Fruit fly (Drosophila melanogaster) whole organism, embryonic: Measurements from ENCODE around the gene msl-3.

Experiments used
- B-H2 ChIP-seq: fragments of 200-800 bp; sonication (Bioruptor generic); optimal IDR thresholded peaks from 2 replicates; lab custom pipeline; 2018; ENCODE audit warnings: missing biosample characterization, mild to moderate bottlenecking, missing genetic modification characterization
- CG11560 ChIP-seq: fragments of 200-800 bp; sonication (Bioruptor generic); IDR thresholded peaks from 3 replicates; pipeline ENCODE4 v1.3.6; 2022; ENCODE audit warnings: missing biosample characterization, missing genetic modification characterization
- CG11695 ChIP-seq: fragments of 200-800 bp; sonication (Bioruptor generic); IDR thresholded peaks from 3 replicates; pipeline ENCODE4 v1.3.6; 2022; ENCODE audit warnings: missing biosample characterization, missing genetic modification characterization
- CG12104 ChIP-seq: fragments of 200-800 bp; sonication (Bioruptor generic); optimal IDR thresholded peaks from 3 replicates; lab custom pipeline; 2016; ENCODE audit warnings: missing biosample characterization, missing genetic modification characterization
- CG12155 ChIP-seq: fragments of 200-800 bp; sonication (Bioruptor generic); optimal IDR thresholded peaks from 3 replicates; lab custom pipeline; 2016; ENCODE audit warnings: missing biosample characterization, missing genetic modification characterization
- CG13287 ChIP-seq: fragments of 200-800 bp; sonication (Bioruptor generic); IDR thresholded peaks from 2 replicates; pipeline ENCODE4 v1.3.6; 2022; ENCODE audit warnings: missing biosample characterization, missing genetic modification characterization; ENCODE audit not compliant: partially characterized antibody
- CG13775 ChIP-seq: fragments of 200-800 bp; sonication (Bioruptor generic); optimal IDR thresholded peaks from 3 replicates; lab custom pipeline; 2017; ENCODE audit warnings: missing biosample characterization, mild to moderate bottlenecking, missing genetic modification characterization
- CG14667 ChIP-seq: fragments of 200-800 bp; sonication (Bioruptor generic); IDR thresholded peaks from 2 replicates; pipeline ENCODE4 v1.3.6; 2022; ENCODE audit warnings: missing biosample characterization, missing genetic modification characterization
- CG1529 ChIP-seq: fragments of 200-800 bp; sonication (Bioruptor generic); optimal IDR thresholded peaks from 3 replicates; lab custom pipeline; 2018; ENCODE audit warnings: missing biosample characterization, missing genetic modification characterization
- CG17359 ChIP-seq: fragments of 200-800 bp; sonication (Bioruptor generic); optimal IDR thresholded peaks from 3 replicates; lab custom pipeline; 2018; ENCODE audit warnings: missing biosample characterization, mild to moderate bottlenecking, missing genetic modification characterization, moderate library complexity
- CG17361 ChIP-seq: fragments of 200-800 bp; sonication (Bioruptor generic); IDR thresholded peaks from 3 replicates; pipeline ENCODE4 v1.3.6; 2022; ENCODE audit warnings: missing biosample characterization, missing genetic modification characterization
- CG17568 ChIP-seq: fragments of 200-800 bp; sonication (Bioruptor generic); optimal IDR thresholded peaks from 2 replicates; lab custom pipeline; 2018; ENCODE audit warnings: missing biosample characterization, mild to moderate bottlenecking, missing genetic modification characterization, moderate library complexity
- CG2202 ChIP-seq: fragments of 200-800 bp; sonication (Bioruptor generic); optimal IDR thresholded peaks from 2 replicates; lab custom pipeline; 2018; ENCODE audit warnings: missing biosample characterization, mild to moderate bottlenecking, missing genetic modification characterization
- CG33213 ChIP-seq: fragments of 200-800 bp; sonication (Bioruptor generic); optimal IDR thresholded peaks from 3 replicates; lab custom pipeline; 2016; ENCODE audit warnings: missing biosample characterization, missing genetic modification characterization
- CG4282 ChIP-seq: fragments of 200-800 bp; sonication (Bioruptor generic); optimal IDR thresholded peaks from 2 replicates; lab custom pipeline; 2016; ENCODE audit warnings: missing biosample characterization, missing genetic modification characterization
- CG4360 ChIP-seq: fragments of 200-800 bp; sonication (Bioruptor generic); IDR thresholded peaks from 2 replicates; pipeline ENCODE4 v1.3.6; 2022; ENCODE audit warnings: missing biosample characterization, missing genetic modification characterization
- CG5245 ChIP-seq: fragments of 200-800 bp; sonication (Bioruptor generic); optimal IDR thresholded peaks from 3 replicates; lab custom pipeline; 2016; ENCODE audit warnings: missing biosample characterization, missing genetic modification characterization
- CG6813 ChIP-seq: fragments of 200-800 bp; sonication (Bioruptor generic); optimal IDR thresholded peaks from 2 replicates; lab custom pipeline; 2017; ENCODE audit warnings: missing biosample characterization, missing genetic modification characterization, mild to moderate bottlenecking, moderate library complexity, missing genetic modification reagents
- CG7271 ChIP-seq: fragments of 200-800 bp; sonication (Bioruptor generic); optimal IDR thresholded peaks from 2 replicates; lab custom pipeline; 2018; ENCODE audit warnings: missing biosample characterization, mild to moderate bottlenecking, missing genetic modification characterization, moderate library complexity
- CG8765 ChIP-seq: fragments of 200-800 bp; sonication (Bioruptor generic); IDR thresholded peaks from 2 replicates; pipeline ENCODE4 v1.3.6; 2022; ENCODE audit warnings: missing biosample characterization, missing genetic modification characterization
- CG8924 ChIP-seq: fragments of 200-800 bp; optimal IDR thresholded peaks from 3 replicates; lab custom pipeline; 2019; ENCODE audit warnings: missing biosample characterization, mild to moderate bottlenecking, missing genetic modification characterization, moderate library complexity
- CG9876 ChIP-seq: fragments of 200-800 bp; sonication (Bioruptor generic); optimal IDR thresholded peaks from 2 replicates; lab custom pipeline; 2016; ENCODE audit warnings: missing biosample characterization, missing genetic modification characterization
- Dip2 ChIP-seq: fragments of 200-800 bp; sonication (Bioruptor generic); IDR thresholded peaks from 2 replicates; pipeline ENCODE4 v1.3.6; 2022; ENCODE audit warnings: missing biosample characterization, missing genetic modification characterization
- Dip3 ChIP-seq: fragments of 200-800 bp; sonication (Bioruptor generic); optimal IDR thresholded peaks from 3 replicates; lab custom pipeline; 2016; ENCODE audit warnings: missing biosample characterization, missing genetic modification characterization
- Doc2 ChIP-seq: fragments of 200-800 bp; sonication (Bioruptor generic); IDR thresholded peaks from 2 replicates; pipeline ENCODE4 v1.3.6; 2022; ENCODE audit warnings: missing biosample characterization, missing genetic modification characterization
- Hey ChIP-seq: fragments of 200-800 bp; sonication (Bioruptor generic); optimal IDR thresholded peaks from 3 replicates; lab custom pipeline; 2018; ENCODE audit warnings: missing biosample characterization, mild to moderate bottlenecking, missing genetic modification characterization
- Hr39 ChIP-seq: fragments of >200 bp; optimal IDR thresholded peaks from 2 replicates; lab custom pipeline; 2017
- Hr78 ChIP-seq, 2 experiments: fragments of 200-800 bp in 1 of 2; fragments of >200 bp in 1 of 2; sonication (Bioruptor generic) in 1 of 2; optimal IDR thresholded peaks; 2 replicates each; lab custom pipeline; 2017 to 2019; ENCODE audit warnings: missing biosample characterization in 2 of 2, missing genetic modification characterization in 2 of 2, mild to moderate bottlenecking in 1 of 2, moderate library complexity in 1 of 2
- NC2α ChIP-seq: fragments of 200-800 bp; sonication (Bioruptor generic); optimal IDR thresholded peaks from 2 replicates; lab custom pipeline; 2016; ENCODE audit warnings: missing biosample characterization, missing genetic modification characterization
- Sox100B ChIP-seq: fragments of 200-800 bp; sonication (Bioruptor generic); optimal IDR thresholded peaks from 3 replicates; lab custom pipeline; 2018; ENCODE audit warnings: missing biosample characterization, mild to moderate bottlenecking, missing genetic modification characterization
- Sry-β ChIP-seq: fragments of 200-800 bp; sonication (Bioruptor generic); optimal IDR thresholded peaks from 2 replicates; lab custom pipeline; 2018; ENCODE audit warnings: missing biosample characterization, mild to moderate bottlenecking, missing genetic modification characterization, moderate library complexity
- Usf ChIP-seq: fragments of 200-800 bp; sonication (Bioruptor generic); optimal IDR thresholded peaks from 2 replicates; lab custom pipeline; 2017; ENCODE audit warnings: missing genotype, missing biosample characterization, missing genetic modification characterization
- bbx ChIP-seq: fragments of 200-800 bp; sonication (Bioruptor generic); IDR thresholded peaks from 2 replicates; pipeline ENCODE4 v1.3.6; 2022; ENCODE audit warnings: missing biosample characterization, missing genetic modification characterization; ENCODE audit not compliant: partially characterized antibody
- bowl ChIP-seq: fragments of 200-800 bp; sonication (Bioruptor generic); IDR thresholded peaks from 2 replicates; pipeline ENCODE4 v1.3.6; 2022; ENCODE audit warnings: missing biosample characterization, missing genetic modification characterization
- cas ChIP-seq: fragments of 200-800 bp; sonication (Bioruptor generic); IDR thresholded peaks from 2 replicates; pipeline ENCODE4 v1.3.6; 2022; ENCODE audit warnings: missing biosample characterization, missing genetic modification characterization
- chif ChIP-seq, 2 experiments: fragments of 200-800 bp; sonication (Bioruptor generic); optimal IDR thresholded peaks; 3 replicates each; lab custom pipeline; 2016; ENCODE audit warnings: missing biosample characterization in 2 of 2, missing genetic modification characterization in 2 of 2
- ci ChIP-seq: fragments of 200-800 bp; sonication (Bioruptor generic); IDR thresholded peaks from 3 replicates; pipeline ENCODE4 v1.3.6; 2022; ENCODE audit warnings: missing biosample characterization, missing genetic modification characterization
- dan ChIP-seq: fragments of 200-800 bp; sonication (Bioruptor generic); IDR thresholded peaks from 2 replicates; pipeline ENCODE4 v1.3.6; 2022; ENCODE audit warnings: missing biosample characterization, missing genetic modification characterization
- disco-r ChIP-seq: fragments of 200-800 bp; sonication (Bioruptor generic); optimal IDR thresholded peaks from 2 replicates; lab custom pipeline; 2016; ENCODE audit warnings: missing biosample characterization, missing genetic modification characterization
- fd64A ChIP-seq: fragments of 200-800 bp; sonication (Bioruptor generic); optimal IDR thresholded peaks from 3 replicates; lab custom pipeline; 2018; ENCODE audit warnings: missing biosample characterization, mild to moderate bottlenecking, missing genetic modification characterization
- ind ChIP-seq: fragments of 200-800 bp; sonication (Bioruptor generic); optimal IDR thresholded peaks from 3 replicates; lab custom pipeline; 2016; ENCODE audit warnings: missing biosample characterization, missing genetic modification characterization
- insv ChIP-seq, 2 experiments: fragments of 200-800 bp; sonication (Bioruptor generic); optimal IDR thresholded peaks; 3 replicates each; lab custom pipeline; 2016 to 2018; ENCODE audit warnings: missing biosample characterization in 2 of 2, missing genetic modification characterization in 2 of 2
- kni ChIP-seq: fragments of 200-800 bp; sonication (Bioruptor generic); optimal IDR thresholded peaks from 3 replicates; lab custom pipeline; 2017; ENCODE audit warnings: mild to moderate bottlenecking, missing biosample characterization, missing genetic modification reagents, missing genetic modification characterization
- lilli ChIP-seq: fragments of 200-800 bp; sonication (Bioruptor generic); optimal IDR thresholded peaks from 3 replicates; lab custom pipeline; 2016; ENCODE audit warnings: missing biosample characterization, missing genetic modification characterization
- org-1 ChIP-seq: fragments of 200-800 bp; sonication (Bioruptor generic); optimal IDR thresholded peaks from 2 replicates; lab custom pipeline; 2017; ENCODE audit warnings: missing biosample characterization, missing genetic modification characterization
- ro ChIP-seq: fragments of 200-800 bp; sonication (Bioruptor generic); IDR thresholded peaks from 2 replicates; pipeline ENCODE4 v1.3.6; 2022; ENCODE audit warnings: missing biosample characterization, missing genetic modification characterization
- slbo ChIP-seq: fragments of 200-800 bp; sonication (Bioruptor generic); IDR thresholded peaks from 2 replicates; pipeline ENCODE4 v1.3.6; 2022; ENCODE audit warnings: missing biosample characterization, missing genetic modification characterization
- sna ChIP-seq: fragments of 200-800 bp; sonication (Bioruptor generic); IDR thresholded peaks from 2 replicates; pipeline ENCODE4 v1.3.6; 2022; ENCODE audit warnings: missing biosample characterization, missing genetic modification characterization; ENCODE audit not compliant: partially characterized antibody
- sr ChIP-seq: fragments of 200-800 bp; sonication (Bioruptor generic); IDR thresholded peaks from 3 replicates; pipeline ENCODE4 v1.3.6; 2022; ENCODE audit warnings: missing biosample characterization, missing genetic modification characterization
- tna ChIP-seq: fragments of 200-800 bp; sonication (Bioruptor generic); IDR thresholded peaks from 2 replicates; pipeline ENCODE4 v1.3.6; 2022; ENCODE audit warnings: missing biosample characterization, missing genetic modification characterization; ENCODE audit not compliant: partially characterized antibody
- wdn ChIP-seq: fragments of 200-800 bp; sonication (Bioruptor generic); IDR thresholded peaks from 2 replicates; pipeline ENCODE4 v1.3.6; 2022; ENCODE audit warnings: missing biosample characterization, missing genetic modification characterization
- yki ChIP-seq: fragments of >200 bp; optimal IDR thresholded peaks from 3 replicates; lab custom pipeline; 2018

Gene msl-3

DNA sequence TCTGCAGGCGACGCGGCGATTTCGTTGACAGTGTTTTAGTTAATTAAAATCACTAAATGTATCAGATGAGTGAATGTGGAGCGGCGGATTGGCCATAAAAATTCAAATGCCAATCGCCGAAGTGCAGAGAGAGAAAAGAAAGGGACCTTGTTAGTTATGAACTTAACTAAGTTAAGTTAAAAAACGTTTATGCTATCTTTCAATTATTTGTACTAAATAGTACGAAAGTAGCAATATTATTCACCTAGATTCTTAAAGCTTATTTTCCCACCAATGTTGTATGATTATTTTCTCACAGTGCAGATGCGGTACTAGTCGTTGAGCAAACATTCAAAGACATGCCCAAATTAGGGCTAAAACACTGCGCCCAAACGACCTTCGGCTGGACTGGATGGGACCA is 34.6 kb downstream of the msl-3 start (continued):
- TF ChIP-seq lilli: peak; percentile 29
- no peak for TF ChIP-seq tna (GFP tag; lab: Robert Waterston, UW)
- TF ChIP-seq Usf: no peak
- peak; percentile 52 for TF ChIP-seq org-1 (GFP tag; lab: Kevin White, UChicago)
- peak; percentile 62 for TF ChIP-seq CG33213 (GFP tag; lab: Kevin White, UChicago)
- TF ChIP-seq fd64A (GFP tag; lab: Kevin White, UChicago): no peak
- no peak for TF ChIP-seq CG9876 (GFP tag; lab: Kevin White, UChicago)
- TF ChIP-seq Doc2: no peak
- peak; percentile 50; the same call in 1 of the 2 replicates for TF ChIP-seq CG4360 (GFP tag; lab: Robert Waterston, UW)
- TF ChIP-seq dan: no peak
- TF ChIP-seq Hey: no peak
- peak; percentile 21; the same call in 1 of the 3 replicates for TF ChIP-seq CG11560 (tag; lab: Robert Waterston, UW)
- TF ChIP-seq CG11695 (GFP tag; lab: Robert Waterston, UW): peak; percentile 78
- peak; percentile 27 for TF ChIP-seq CG12104 (GFP tag; lab: Kevin White, UChicago)
- no peak for TF ChIP-seq bowl
- peak; percentile 68 for TF ChIP-seq CG14667 (GFP tag; lab: Robert Waterston, UW)
- TF ChIP-seq disco-r (GFP tag; lab: Kevin White, UChicago): no peak
- no peak for TF ChIP-seq CG12155 (GFP tag; lab: Kevin White, UChicago)
- TF ChIP-seq CG7271 (tag; lab: Kevin White, UChicago): peak; percentile 7
- no peak for TF ChIP-seq B-H2 (GFP tag; lab: Kevin White, UChicago)
- no peak for TF ChIP-seq bbx (GFP tag; lab: Robert Waterston, UW)
- TF ChIP-seq ci (GFP tag; lab: Robert Waterston, UW): peak; percentile 84; the same call in 2 of the 3 replicates
- TF ChIP-seq CG17361 (GFP tag; lab: Robert Waterston, UW): peak; percentile 74
- TF ChIP-seq slbo (GFP tag; lab: Robert Waterston, UW): peak; percentile 51
- peak; percentile 62; the same call in 1 of the 2 replicates for TF ChIP-seq ro (GFP tag; lab: Robert Waterston, UW)
- no peak for TF ChIP-seq NC2α
- no peak for TF ChIP-seq Hr78 (GFP tag; optimal IDR thresholded peaks at IDR 0.05; lab: Kevin White, UChicago)
- no peak for TF ChIP-seq CG13775
- peak; percentile 71 for TF ChIP-seq Sox100B (GFP tag; lab: Kevin White, UChicago)
- no peak for TF ChIP-seq CG8765 (GFP tag; lab: Robert Waterston, UW)
- TF ChIP-seq Sry-β: no peak
- TF ChIP-seq CG17359: peak; percentile 80
- TF ChIP-seq CG1529 (GFP tag; lab: Kevin White, UChicago): no peak
- no peak for TF ChIP-seq CG13287 (GFP tag; lab: Robert Waterston, UW)
- peak; percentile 39 for TF ChIP-seq CG6813 (GFP tag; lab: Kevin White, UChicago)
- no peak for TF ChIP-seq Dip2
- TF ChIP-seq kni (GFP tag; lab: Kevin White, UChicago): no peak
- TF ChIP-seq CG2202: no peak
- TF ChIP-seq yki (lab: Kevin White, UChicago): no peak
- TF ChIP-seq cas (GFP tag; lab: Robert Waterston, UW): no peak
- peak; percentile 60 for TF ChIP-seq CG5245 (GFP tag; lab: Kevin White, UChicago)
- TF ChIP-seq chif (GFP tag; optimal IDR thresholded peaks at IDR 0.05; lab: Kevin White, UChicago): peak in 1 of 2 experiments; percentile 40
- no peak for TF ChIP-seq Dip3 (GFP tag; lab: Kevin White, UChicago)
- no peak for TF ChIP-seq CG4282 (GFP tag; lab: Kevin White, UChicago)
- peak; percentile 39 for TF ChIP-seq CG8924 (tag; lab: Kevin White, UChicago)
- peak; percentile 71 for TF ChIP-seq ind (GFP tag; lab: Kevin White, UChicago)
- no peak for TF ChIP-seq sna (GFP tag; lab: Robert Waterston, UW)
- peak; percentile 13; the same call in 1 of the 3 replicates for TF ChIP-seq sr (GFP tag; lab: Robert Waterston, UW)
- TF ChIP-seq Hr39 (lab: Kevin White, UChicago): no peak
- TF ChIP-seq wdn: no peak
- TF ChIP-seq CG17568: no peak
- TF ChIP-seq insv (GFP tag; optimal IDR thresholded peaks at IDR 0.05; lab: Kevin White, UChicago): no peak
